Worm (Caenorhabditis elegans) whole organism, L2 larva: ENCODE measurements around the gene fbxa-115.

ENCODE experiments used
- elt-1 ChIP-seq: fragments of 150-350 bp; optimal IDR thresholded peaks from 2 replicates; lab custom pipeline; 2014; ENCODE audit warnings: missing biosample characterization, missing genetic modification characterization
- unc-62 ChIP-seq: fragments of 150-350 bp; optimal IDR thresholded peaks from 2 replicates; lab custom pipeline; 2014; ENCODE audit warnings: missing biosample characterization, missing genetic modification reagents, missing genetic modification characterization
- ztf-11 ChIP-seq: sonication (generic microtip); optimal IDR thresholded peaks from 2 replicates; lab custom pipeline; 2017; ENCODE audit warnings: missing biosample characterization, missing genetic modification characterization

ce11 chrV:20212584-20212983 is 20.6 kb upstream of the fbxa-115 start, which contains the start of gene Y113G7B.12:
- no peak for TF ChIP-seq ztf-11 (tag; lab: Kevin White, UChicago)
- TF ChIP-seq unc-62 (GFP tag; lab: Kevin White, UChicago) = no peak
- no peak for TF ChIP-seq elt-1
